Comparison of ENCODE assay signal across 4 worm cellular contexts in genomic region chrIII:4578385-4578903, ce11.
TF ChIP-seq lines count a peak whose summit lies in the region.

Gene sel-5 (minus strand): TSS chrIII:4578437.
Gene wdr-48 (plus strand): TSS chrIII:4578853.

TF ChIP-seq in whole organism, L2 larva, 48 proteins besides CTCF, POLR2A, EP300 and RAD21 (continues in another document):
- TF ChIP-seq unc-55 (GFP tag; optimal IDR thresholded peaks at IDR 0.05; lab: Kevin White, UChicago) (peak; percentile 70), unc-39 (tag; optimal IDR thresholded peaks at IDR 0.05; lab: Kevin White, UChicago) (no peak), R02D3.7 (tag; optimal IDR thresholded peaks at IDR 0.05; lab: Kevin White, UChicago) (no peak), aly-2 (tag; optimal IDR thresholded peaks at IDR 0.05; lab: Kevin White, UChicago) (no peak), skn-1 (tag; optimal IDR thresholded peaks at IDR 0.05; lab: Kevin White, UChicago) (no peak), lin-39 (tag; optimal IDR thresholded peaks at IDR 0.05; lab: Kevin White, UChicago) (no peak), Y55F3AM.14 (GFP tag; optimal IDR thresholded peaks at IDR 0.05; lab: Kevin White, UChicago) (no peak), elt-3 (tag; optimal IDR thresholded peaks at IDR 0.05; lab: Kevin White, UChicago) (no peak), ztf-1 (GFP tag; conservative IDR thresholded peaks at IDR 0.05; lab: Robert Waterston, UW) (no peak), lsy-2 (tag; optimal IDR thresholded peaks at IDR 0.05; lab: Kevin White, UChicago) (peak in 1 of 2 experiments; percentile 61), ztf-11 (tag; optimal IDR thresholded peaks at IDR 0.05; lab: Kevin White, UChicago) (no peak), mdl-1 (tag; optimal IDR thresholded peaks at IDR 0.05; lab: Kevin White, UChicago) (no peak), C34F6.9 (tag; optimal IDR thresholded peaks at IDR 0.05; lab: Kevin White, UChicago) (peak; percentile 58), nhr-23 (tag; optimal IDR thresholded peaks at IDR 0.05; lab: Kevin White, UChicago) (no peak), nhr-21 (tag; optimal IDR thresholded peaks at IDR 0.05; lab: Kevin White, UChicago) (no peak), F13H6.1 (tag; optimal IDR thresholded peaks at IDR 0.05; lab: Kevin White, UChicago) (peak; percentile 42), ZK546.5 (tag; optimal IDR thresholded peaks at IDR 0.05; lab: Kevin White, UChicago) (no peak), crh-2 (tag; optimal IDR thresholded peaks at IDR 0.05; lab: Kevin White, UChicago) (peak; percentile 26), nhr-77 (tag; optimal IDR thresholded peaks at IDR 0.05; lab: Kevin White, UChicago) (no peak), mab-5 (tag; optimal IDR thresholded peaks at IDR 0.05; lab: Kevin White, UChicago) (no peak), blmp-1 (tag; optimal IDR thresholded peaks at IDR 0.05; lab: Kevin White, UChicago; ENCODE audit: insufficient read depth) (no peak), lin-11 (tag; optimal IDR thresholded peaks at IDR 0.05; lab: Kevin White, UChicago) (peak; percentile 23), ama-1 (optimal IDR thresholded peaks at IDR 0.05; lab: Kevin White, UChicago) (no peak), egl-27 (tag; optimal IDR thresholded peaks at IDR 0.05; lab: Kevin White, UChicago) (no peak)

TF ChIP-seq in whole organism, L4 larva, 104 proteins besides CTCF, POLR2A, EP300 and RAD21:
- TF ChIP-seq mes-2 (tag; optimal IDR thresholded peaks at IDR 0.05; lab: Kevin White, UChicago; ENCODE audit: poor library complexity, severe bottlenecking) (peak; percentile 66), nhr-6 (tag; optimal IDR thresholded peaks at IDR 0.05; lab: Kevin White, UChicago) (peak; percentile 22), nhr-77 (tag; optimal IDR thresholded peaks at IDR 0.05; lab: Kevin White, UChicago) (no peak), nhr-41 (GFP tag; IDR thresholded peaks at IDR 0.05; lab: Robert Waterston, UW) (no peak), lir-3 (tag; optimal IDR thresholded peaks at IDR 0.05; lab: Kevin White, UChicago) (no peak), rbr-2 (tag; optimal IDR thresholded peaks at IDR 0.05; lab: Kevin White, UChicago) (peak; percentile 5), ZK337.2 (GFP tag; IDR thresholded peaks at IDR 0.05; lab: Robert Waterston, UW) (no peak), nhr-28 (tag; optimal IDR thresholded peaks at IDR 0.05; lab: Kevin White, UChicago) (peak; percentile 38), pha-4 (GFP tag; IDR thresholded peaks at IDR 0.05; lab: Robert Waterston, UW) (no peak), pha-4 (tag; optimal IDR thresholded peaks at IDR 0.05; lab: Kevin White, UChicago) (peak; percentile 1), nhr-111 (GFP tag; optimal IDR thresholded peaks at IDR 0.05; lab: Kevin White, UChicago) (no peak), mep-1 (tag; optimal IDR thresholded peaks at IDR 0.05; lab: Kevin White, UChicago) (peak; percentile 55), T20F7.1 (GFP tag; optimal IDR thresholded peaks at IDR 0.05; lab: Kevin White, UChicago) (no peak), lsy-2 (tag; optimal IDR thresholded peaks at IDR 0.05; lab: Kevin White, UChicago) (peak in 1 of 2 experiments; percentile 62), dpl-1 (GFP tag; optimal IDR thresholded peaks at IDR 0.05; lab: Kevin White, UChicago) (peak; percentile 47), hlh-30 (tag; optimal IDR thresholded peaks at IDR 0.05; lab: Kevin White, UChicago; ENCODE audit: insufficient read depth) (peak; percentile 28), daf-16 (GFP tag; optimal IDR thresholded peaks at IDR 0.05; lab: Kevin White, UChicago) (no peak), daf-16 (tag; optimal IDR thresholded peaks at IDR 0.05; lab: Kevin White, UChicago) (peak; percentile 33), egl-43 (GFP tag; IDR thresholded peaks at IDR 0.05; lab: Robert Waterston, UW) (no peak), lin-1 (GFP tag; IDR thresholded peaks at IDR 0.05; lab: Robert Waterston, UW) (no peak), daf-12 (tag; optimal IDR thresholded peaks at IDR 0.05; lab: Kevin White, UChicago) (no peak), dve-1 (tag; optimal IDR thresholded peaks at IDR 0.05; lab: Kevin White, UChicago; ENCODE audit: insufficient read depth) (peak; percentile 25)

TF ChIP-seq in whole organism, late embryonic, 69 proteins besides CTCF, POLR2A, EP300 and RAD21:
- no peak for TF ChIP-seq ceh-48 (tag; optimal IDR thresholded peaks at IDR 0.05; lab: Kevin White, UChicago)
- TF ChIP-seq nfya-1 (tag; optimal IDR thresholded peaks at IDR 0.05; lab: Kevin White, UChicago): peak; percentile 28
- no peak for TF ChIP-seq ceh-45 (GFP tag; IDR thresholded peaks at IDR 0.05; lab: Robert Waterston, UW)
- TF ChIP-seq ref-2 (tag; optimal IDR thresholded peaks at IDR 0.05; lab: Kevin White, UChicago): peak; percentile 44
- peak; percentile 41 for TF ChIP-seq unc-42 (tag; optimal IDR thresholded peaks at IDR 0.05; lab: Kevin White, UChicago)
- peak; percentile 20 for TF ChIP-seq unc-86 (tag; optimal IDR thresholded peaks at IDR 0.05; lab: Kevin White, UChicago)
- TF ChIP-seq ceh-31 (tag; optimal IDR thresholded peaks at IDR 0.05; lab: Kevin White, UChicago): peak; percentile 59
- peak; percentile 38 for TF ChIP-seq elt-2 (tag; optimal IDR thresholded peaks at IDR 0.05; lab: Kevin White, UChicago)
- no peak for TF ChIP-seq mec-3 (tag; optimal IDR thresholded peaks at IDR 0.05; lab: Kevin White, UChicago; ENCODE audit: borderline replicate concordance)
- no peak for TF ChIP-seq C38D4.7 (GFP tag; optimal IDR thresholded peaks at IDR 0.05; lab: Kevin White, UChicago)

TF ChIP-seq in whole organism, mixed stage, embryonic, 35 proteins besides CTCF, POLR2A, EP300 and RAD21:
- no peak for TF ChIP-seq ceh-43 (GFP tag; optimal IDR thresholded peaks at IDR 0.05; lab: Kevin White, UChicago)
- TF ChIP-seq drap-1 (GFP tag; optimal IDR thresholded peaks at IDR 0.05; lab: Kevin White, UChicago): no peak
- TF ChIP-seq snpc-4 (tag; optimal IDR thresholded peaks at IDR 0.05; lab: Kevin White, UChicago): no peak
- TF ChIP-seq zip-8 (tag; optimal IDR thresholded peaks at IDR 0.05; lab: Kevin White, UChicago): no peak
- no peak for TF ChIP-seq ceh-39 (tag; optimal IDR thresholded peaks at IDR 0.05; lab: Kevin White, UChicago)
- no peak for TF ChIP-seq hlh-1 (tag; optimal IDR thresholded peaks at IDR 0.05; lab: Kevin White, UChicago)
- no peak for TF ChIP-seq pha-4 (tag; optimal IDR thresholded peaks at IDR 0.05; lab: Kevin White, UChicago)
- TF ChIP-seq elt-1 (tag; optimal IDR thresholded peaks at IDR 0.05; lab: Kevin White, UChicago; ENCODE audit: borderline replicate concordance, insufficient read depth): no peak
- no peak for TF ChIP-seq ham-2 (GFP tag; optimal IDR thresholded peaks at IDR 0.05; lab: Kevin White, UChicago)
- TF ChIP-seq tbx-8 (GFP tag; optimal IDR thresholded peaks at IDR 0.05; lab: Kevin White, UChicago): no peak
- TF ChIP-seq sem-2 (GFP tag; optimal IDR thresholded peaks at IDR 0.05; lab: Kevin White, UChicago): no peak
- TF ChIP-seq lin-13 (tag; optimal IDR thresholded peaks at IDR 0.05; lab: Kevin White, UChicago): peak; percentile 33
- no peak for TF ChIP-seq unc-62 (GFP tag; optimal IDR thresholded peaks at IDR 0.05; lab: Kevin White, UChicago)
- TF ChIP-seq nhr-12 (tag; optimal IDR thresholded peaks at IDR 0.05; lab: Kevin White, UChicago): no peak
- TF ChIP-seq ces-1 (GFP tag; optimal IDR thresholded peaks at IDR 0.05; lab: Kevin White, UChicago): peak; percentile 32
- TF ChIP-seq unc-120 (tag; optimal IDR thresholded peaks at IDR 0.05; lab: Kevin White, UChicago; ENCODE audit: poor library complexity, severe bottlenecking): peak; percentile 34
- TF ChIP-seq nhr-76 (tag; optimal IDR thresholded peaks at IDR 0.05; lab: Kevin White, UChicago): no peak
- TF ChIP-seq mls-2 (tag; optimal IDR thresholded peaks at IDR 0.05; lab: Kevin White, UChicago): no peak
- peak; percentile 74 for TF ChIP-seq lsy-2 (tag; optimal IDR thresholded peaks at IDR 0.05; lab: Kevin White, UChicago)
- TF ChIP-seq cnd-1 (tag; optimal IDR thresholded peaks at IDR 0.05; lab: Kevin White, UChicago): no peak
- no peak for TF ChIP-seq M03D4.4 (tag; optimal IDR thresholded peaks at IDR 0.05; lab: Kevin White, UChicago)
- no peak for TF ChIP-seq nhr-28 (tag; optimal IDR thresholded peaks at IDR 0.05; lab: Kevin White, UChicago)
- no peak for TF ChIP-seq nhr-2 (tag; optimal IDR thresholded peaks at IDR 0.05; lab: Kevin White, UChicago)
- peak; percentile 39 for TF ChIP-seq mep-1 (tag; optimal IDR thresholded peaks at IDR 0.05; lab: Kevin White, UChicago)
- TF ChIP-seq elt-3 (tag; optimal IDR thresholded peaks at IDR 0.05; lab: Kevin White, UChicago): no peak
- TF ChIP-seq bed-3 (GFP tag; optimal IDR thresholded peaks at IDR 0.05; lab: Kevin White, UChicago): no peak
- TF ChIP-seq blmp-1 (tag; optimal IDR thresholded peaks at IDR 0.05; lab: Kevin White, UChicago): no peak
- TF ChIP-seq unc-39 (tag; optimal IDR thresholded peaks at IDR 0.05; lab: Kevin White, UChicago): no peak
